Worm (Caenorhabditis elegans): ENCODE data around the gene C34E10.10.

The C34E10.10 gene

ce11 chrIII:5224908-5225307 is 2.8 kb downstream of the C34E10.10 start (continued):
- no peak for TF ChIP-seq dmd-8 (GFP tag; IDR thresholded peaks at IDR 0.05)
- TF ChIP-seq mes-2 (tag; optimal IDR thresholded peaks at IDR 0.05; ENCODE audit: poor library complexity, severe bottlenecking), result peak; percentile 21
- no peak for TF ChIP-seq spr-1 (tag; optimal IDR thresholded peaks at IDR 0.05)
- TF ChIP-seq mep-1 (tag; optimal IDR thresholded peaks at IDR 0.05), result peak; percentile 14
- TF ChIP-seq rbr-2 (tag; optimal IDR thresholded peaks at IDR 0.05), result no peak
- TF ChIP-seq dpl-1 (GFP tag; optimal IDR thresholded peaks at IDR 0.05), result peak; percentile 1
- TF ChIP-seq nhr-28 (tag; optimal IDR thresholded peaks at IDR 0.05), result peak; percentile 52
- no peak for TF ChIP-seq pha-4 (GFP tag; IDR thresholded peaks at IDR 0.05)
- peak; percentile 44 for TF ChIP-seq pha-4 (tag; optimal IDR thresholded peaks at IDR 0.05)
- no peak for TF ChIP-seq lin-38 (GFP tag; IDR thresholded peaks at IDR 0.05)
- TF ChIP-seq nhr-6 (tag; optimal IDR thresholded peaks at IDR 0.05), result peak; percentile 54
- no peak for TF ChIP-seq spr-3 (GFP tag; optimal IDR thresholded peaks at IDR 0.05)
- no peak for TF ChIP-seq attf-4 (tag; optimal IDR thresholded peaks at IDR 0.05)

ce11 chrIII:5222777-5223176 is 4.9 kb downstream of the C34E10.10 start:
- peak; percentile 35 for TF ChIP-seq nhr-28 (tag; optimal IDR thresholded peaks at IDR 0.05)
- no peak for TF ChIP-seq daf-16 (GFP tag; optimal IDR thresholded peaks at IDR 0.05)
- TF ChIP-seq daf-16 (tag; optimal IDR thresholded peaks at IDR 0.05), result peak; percentile 94
- no peak for TF ChIP-seq lin-13 (GFP tag; optimal IDR thresholded peaks at IDR 0.05)
- TF ChIP-seq pha-4 (GFP tag; IDR thresholded peaks at IDR 0.05), result no peak
- peak; percentile 72 for TF ChIP-seq pha-4 (tag; optimal IDR thresholded peaks at IDR 0.05)

- no peak for TF ChIP-seq nhr-41 (GFP tag; IDR thresholded peaks at IDR 0.05)
- TF ChIP-seq daf-16 (GFP tag; optimal IDR thresholded peaks at IDR 0.05), result no peak
- peak; percentile 83 for TF ChIP-seq daf-16 (tag; optimal IDR thresholded peaks at IDR 0.05)
Observed at ce11 chrIII:5221820-5222219, 5.9 kb downstream of the C34E10.10 start.

- no peak for TF ChIP-seq hlh-30 (tag; optimal IDR thresholded peaks at IDR 0.05; ENCODE audit: insufficient read depth)
- TF ChIP-seq mep-1 (tag; optimal IDR thresholded peaks at IDR 0.05), result no peak
- TF ChIP-seq aly-2 (tag; optimal IDR thresholded peaks at IDR 0.05), result no peak
- TF ChIP-seq ceh-44 (GFP tag; IDR thresholded peaks at IDR 0.05), result no peak
- TF ChIP-seq lin-1 (GFP tag; IDR thresholded peaks at IDR 0.05), result no peak
- TF ChIP-seq nhr-28 (tag; optimal IDR thresholded peaks at IDR 0.05), result no peak
- TF ChIP-seq F44E2.7 (GFP tag; IDR thresholded peaks at IDR 0.05), result no peak
- no peak for TF ChIP-seq egl-27 (tag; optimal IDR thresholded peaks at IDR 0.05)
- TF ChIP-seq mdt-29 (GFP tag; IDR thresholded peaks at IDR 0.05), result no peak
- TF ChIP-seq Y48G9A.11 (GFP tag; IDR thresholded peaks at IDR 0.05), result no peak
- no peak for TF ChIP-seq lin-38 (GFP tag; IDR thresholded peaks at IDR 0.05)
- TF ChIP-seq ceh-82 (tag; optimal IDR thresholded peaks at IDR 0.05), result no peak
- TF ChIP-seq R02D3.7 (tag; optimal IDR thresholded peaks at IDR 0.05), result no peak
- no peak for TF ChIP-seq madf-5 (GFP tag; IDR thresholded peaks at IDR 0.05)
- no peak for TF ChIP-seq zip-2 (tag; optimal IDR thresholded peaks at IDR 0.05)
- no peak for TF ChIP-seq attf-4 (tag; optimal IDR thresholded peaks at IDR 0.05)
- TF ChIP-seq zfp-3 (GFP tag; conservative IDR thresholded peaks at IDR 0.05), result no peak
- TF ChIP-seq unc-130 (GFP tag; optimal IDR thresholded peaks at IDR 0.05), result no peak
Observed at ce11 chrIII:5218687-5219086, 9.0 kb downstream of the C34E10.10 start, which contains the start of gene ZC155.2. ZC155.2 (plus strand) TSS chrIII:5218987.

- TF ChIP-seq zfp-2 (tag; optimal IDR thresholded peaks at IDR 0.05), result no peak
- TF ChIP-seq ceh-20 (GFP tag; IDR thresholded peaks at IDR 0.05), result no peak
- TF ChIP-seq spr-3 (GFP tag; optimal IDR thresholded peaks at IDR 0.05), result no peak
- TF ChIP-seq cey-2 (tag; optimal IDR thresholded peaks at IDR 0.05; ENCODE audit: borderline replicate concordance, insufficient read depth), result no peak
- TF ChIP-seq lin-29 (GFP tag; IDR thresholded peaks at IDR 0.05), result no peak
- no peak for TF ChIP-seq nhr-10 (tag; optimal IDR thresholded peaks at IDR 0.05)
- TF ChIP-seq F49E8.2 (tag; optimal IDR thresholded peaks at IDR 0.05; ENCODE audit: borderline replicate concordance), result no peak
- no peak for TF ChIP-seq nhr-28 (tag; optimal IDR thresholded peaks at IDR 0.05)
- no peak for TF ChIP-seq dmd-6 (GFP tag; IDR thresholded peaks at IDR 0.05)
Observed at ce11 chrIII:5217511-5217910, 10.2 kb downstream of the C34E10.10 start, which contains the start of gene cutl-19. cutl-19 (minus strand) TSS chrIII:5217611.

Measured in whole organism, L4 larva.